Worm (Caenorhabditis elegans) whole organism, dauer: ENCODE measurements around the gene ZK1010.5.

Experiments
- unc-62 ChIP-seq: sonication (generic microtip); optimal IDR thresholded peaks from 2 replicates; lab custom pipeline; 2017; ENCODE audit warnings: missing biosample characterization, missing genetic modification reagents, missing genetic modification characterization

Gene ZK1010.5

ce11 chrIII:12951362-12952228 is 35.7 kb downstream of the ZK1010.5 start, which contains the start of gene Y39E4A.1:
Gene Y39E4A.1, plus strand, starts transcription at chrIII:12951412.
- TF ChIP-seq unc-62 (GFP tag; lab: Kevin White, UChicago): no peak

- no peak for TF ChIP-seq unc-62 (GFP tag; lab: Kevin White, UChicago)
Measured at ce11 chrIII:12945072-12945471, 42.2 kb downstream of the ZK1010.5 start.

- no peak for TF ChIP-seq unc-62 (GFP tag; lab: Kevin White, UChicago)
Measured at ce11 chrIII:12944064-12944463, 43.3 kb downstream of the ZK1010.5 start.

ce11 chrIII:12942307-12942706 is 45.0 kb downstream of the ZK1010.5 start, which contains the start of gene unc-25:
Gene unc-25, plus strand, starts transcription at chrIII:12942651.
- TF ChIP-seq unc-62 (GFP tag; lab: Kevin White, UChicago): no peak
